Fruit fly (Drosophila melanogaster): ENCODE results near the gene Hk.

The Hk gene

DNA sequence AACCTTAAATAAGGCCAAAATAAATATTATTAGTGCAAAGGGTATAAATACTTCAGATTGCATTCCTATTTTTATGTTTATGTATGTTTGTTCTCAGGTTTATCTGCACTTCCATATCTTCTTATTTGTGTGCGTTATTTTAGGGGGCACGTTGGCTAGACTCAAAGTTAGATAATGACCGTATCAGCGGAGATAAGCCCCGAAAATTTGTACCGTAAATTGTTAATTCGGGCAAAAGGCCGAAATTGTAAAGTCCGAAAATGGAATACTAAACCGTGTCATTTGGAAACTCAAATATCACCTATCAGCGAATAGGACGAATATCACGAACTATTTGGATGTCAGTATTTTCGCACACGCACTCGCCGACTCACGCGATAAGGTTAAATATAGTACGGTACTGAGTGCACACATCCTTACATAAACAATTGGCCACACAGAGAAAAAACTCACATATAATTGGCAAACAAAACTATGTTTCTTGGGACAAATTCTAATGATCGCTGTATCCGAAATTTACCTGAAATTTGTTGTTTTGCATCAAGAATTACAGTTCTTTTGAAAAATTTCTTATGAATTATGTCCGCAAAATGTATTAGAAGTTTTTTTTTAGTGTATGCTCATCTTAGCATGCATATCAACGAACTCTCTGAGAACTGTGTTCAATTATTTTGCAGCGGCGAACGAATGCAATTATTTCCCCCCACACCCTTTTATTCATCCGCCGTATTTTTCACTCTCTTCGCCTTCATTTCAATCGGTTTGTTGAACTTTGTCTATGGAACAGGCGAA lies at the start of gene Hk:
TSS of gene Hk (minus strand) at position 321 of the 792 bp plus-strand sequence.
- peak; percentile 69 for TF ChIP-seq slbo (GFP tag; IDR thresholded peaks at IDR 0.05)
- no peak for TF ChIP-seq CG18476 (GFP tag; optimal IDR thresholded peaks at IDR 0.05)
- no peak for TF ChIP-seq CG4404 (GFP tag; IDR thresholded peaks at IDR 0.05)
- TF ChIP-seq sisA (GFP tag; IDR thresholded peaks at IDR 0.05), result no peak
- peak; percentile 44 for TF ChIP-seq pho (GFP tag; optimal IDR thresholded peaks at IDR 0.05)
- peak; percentile 94 for TF ChIP-seq Drgx (GFP tag; IDR thresholded peaks at IDR 0.05)
- peak; percentile 14 for TF ChIP-seq tin (GFP tag; optimal IDR thresholded peaks at IDR 0.05)
- TF ChIP-seq CG11085 (GFP tag; IDR thresholded peaks at IDR 0.05), result no peak
- TF ChIP-seq lov (optimal IDR thresholded peaks at IDR 0.05), result no peak
- TF ChIP-seq lov (GFP tag; IDR thresholded peaks at IDR 0.05), result no peak
- peak; percentile 51 for TF ChIP-seq exex (tag; optimal IDR thresholded peaks at IDR 0.05)
- no peak for TF ChIP-seq ems (GFP tag; optimal IDR thresholded peaks at IDR 0.05)
- no peak for TF ChIP-seq CG4282 (GFP tag; optimal IDR thresholded peaks at IDR 0.05)
- peak; percentile 95 for TF ChIP-seq Med (GFP tag)
- no peak for TF ChIP-seq Opbp (GFP tag; IDR thresholded peaks at IDR 0.05; ENCODE audit: partially characterized antibody)
- no peak for TF ChIP-seq stwl (tag; optimal IDR thresholded peaks at IDR 0.05)
- no peak for TF ChIP-seq h (optimal IDR thresholded peaks at IDR 0.05)
- TF ChIP-seq Hr51 (GFP tag; optimal IDR thresholded peaks at IDR 0.05), result peak in 1 of 2 experiments; percentile 49
- TF ChIP-seq ssp (GFP tag; IDR thresholded peaks at IDR 0.05), result no peak
- no peak for TF ChIP-seq dan (GFP tag; IDR thresholded peaks at IDR 0.05)
- TF ChIP-seq CG15696 (tag; optimal IDR thresholded peaks at IDR 0.05), result no peak
- TF ChIP-seq zf30C (GFP tag; optimal IDR thresholded peaks at IDR 0.05), result peak; percentile 57
- no peak for TF ChIP-seq en (GFP tag; optimal IDR thresholded peaks at IDR 0.05)
- peak; percentile 34 for TF ChIP-seq CG9609 (GFP tag; optimal IDR thresholded peaks at IDR 0.05)
- TF ChIP-seq CG17359 (tag; optimal IDR thresholded peaks at IDR 0.05), result no peak
- TF ChIP-seq CoRest (tag; optimal IDR thresholded peaks at IDR 0.05), result peak; percentile 29
- TF ChIP-seq hbn (GFP tag; IDR thresholded peaks at IDR 0.05; ENCODE audit: partially characterized antibody), result no peak
- TF ChIP-seq CG17802 (tag; optimal IDR thresholded peaks at IDR 0.05), result no peak
- peak; percentile 24 for TF ChIP-seq CG15011 (GFP tag; optimal IDR thresholded peaks at IDR 0.05)
- peak; percentile 30; the same call in 1 of the 3 replicates for TF ChIP-seq tgo (GFP tag; IDR thresholded peaks at IDR 0.05)
- 0 out of 2 replicates have a peak, but pooled peaks have one; percentile 42 for TF ChIP-seq CG14441 (GFP tag; IDR thresholded peaks at IDR 0.05)
- TF ChIP-seq CG6791 (GFP tag; IDR thresholded peaks at IDR 0.05; ENCODE audit: partially characterized antibody), result no peak
- peak; percentile 74 for TF ChIP-seq lilli (GFP tag; optimal IDR thresholded peaks at IDR 0.05)
- no peak for TF ChIP-seq yki (optimal IDR thresholded peaks at IDR 0.05)
- TF ChIP-seq CG8089 (GFP tag; optimal IDR thresholded peaks at IDR 0.05), result no peak
- peak; percentile 6 for TF ChIP-seq Dad (GFP tag; optimal IDR thresholded peaks at IDR 0.05)
- TF ChIP-seq her (GFP tag; optimal IDR thresholded peaks at IDR 0.05), result peak; percentile 55
- peak; percentile 41 for TF ChIP-seq CG13624 (GFP tag; optimal IDR thresholded peaks at IDR 0.05)
- TF ChIP-seq CG11247 (GFP tag; IDR thresholded peaks at IDR 0.05), result no peak
- peak; percentile 5 for TF ChIP-seq Myb (GFP tag; optimal IDR thresholded peaks at IDR 0.05)
- TF ChIP-seq seq (GFP tag; IDR thresholded peaks at IDR 0.05), result 0 out of 2 replicates have a peak, but pooled peaks have one; percentile 24
- no peak for TF ChIP-seq cato (GFP tag; optimal IDR thresholded peaks at IDR 0.05; ENCODE audit: borderline replicate concordance)
- 0 out of 2 replicates have a peak, but pooled peaks have one; percentile 18 for TF ChIP-seq CG3847 (GFP tag; IDR thresholded peaks at IDR 0.05)
- TF ChIP-seq nerfin-2 (GFP tag; IDR thresholded peaks at IDR 0.05; ENCODE audit: partially characterized antibody), result no peak
- no peak for TF ChIP-seq CG6254 (GFP tag; optimal IDR thresholded peaks at IDR 0.05)
- TF ChIP-seq sqz (GFP tag; optimal IDR thresholded peaks at IDR 0.05), result no peak
- peak; percentile 35 for TF ChIP-seq CG9876 (GFP tag; optimal IDR thresholded peaks at IDR 0.05)
- peak; percentile 35 for TF ChIP-seq CG10366 (GFP tag; IDR thresholded peaks at IDR 0.05)
- TF ChIP-seq CG7963 (GFP tag; IDR thresholded peaks at IDR 0.05; ENCODE audit: partially characterized antibody), result no peak
- TF ChIP-seq gce (GFP tag; IDR thresholded peaks at IDR 0.05), result no peak

All from whole organism, embryonic.